Worm (Caenorhabditis elegans): Measurements from ENCODE around the gene pals-17.

- TF ChIP-seq lsy-2 (tag; optimal IDR thresholded peaks at IDR 0.05) (no peak), unc-39 (tag; optimal IDR thresholded peaks at IDR 0.05) (no peak), nhr-237 (tag; optimal IDR thresholded peaks at IDR 0.05) (no peak), blmp-1 (tag; optimal IDR thresholded peaks at IDR 0.05) (no peak), mep-1 (tag; optimal IDR thresholded peaks at IDR 0.05) (no peak), elt-1 (tag; optimal IDR thresholded peaks at IDR 0.05; ENCODE audit: borderline replicate concordance, insufficient read depth) (no peak), pha-4 (tag; optimal IDR thresholded peaks at IDR 0.05) (no peak), ztf-11 (tag; optimal IDR thresholded peaks at IDR 0.05) (no peak)
Measured at ce11 chrIII:1429275-1429674, 37.6 kb upstream of the pals-17 start.

Data from whole organism, mixed stage, embryonic.